Worm (Caenorhabditis elegans) whole organism, L4/young adult: ENCODE results near the gene F54E2.5.

Experiments used
- W03F9.2 ChIP-seq: fragments of 150-350 bp; optimal IDR thresholded peaks from 2 replicates; lab custom pipeline; 2014; ENCODE audit warnings: missing biosample characterization, missing genetic modification characterization
- dao-5 ChIP-seq: sonication (generic microtip); optimal IDR thresholded peaks from 2 replicates; lab custom pipeline; 2016; ENCODE audit warnings: missing genotype, missing genetic modification characterization, moderate library complexity, missing compliant biosample characterization
- him-1 ChIP-seq: sonication (generic microtip); optimal IDR thresholded peaks from 2 replicates; lab custom pipeline; 2016; ENCODE audit warnings: missing genotype, missing genetic modification reagents, missing genetic modification characterization, missing compliant biosample characterization

Gene F54E2.5

ce11 chrV:2826815-2827214, 11.0 kb upstream of the F54E2.5 start, which contains the start of gene T03D3.5:
T03D3.5 (minus strand) TSS chrV:2826835.
- no peak for TF ChIP-seq W03F9.2 (tag; lab: Kevin White, UChicago)

ce11 chrV:2825978-2826377, 10.1 kb upstream of the F54E2.5 start:
- TF ChIP-seq W03F9.2 (tag; lab: Kevin White, UChicago) (no peak), dao-5 (no peak), him-1 (tag; lab: Kevin White, UChicago) (no peak)

ce11 chrV:2821618-2822272, 5.9 kb upstream of the F54E2.5 start, which contains the start of gene srh-36:
srh-36 (minus strand) TSS chrV:2821668.
- TF ChIP-seq him-1 (tag; lab: Kevin White, UChicago) (no peak), dao-5 (no peak), W03F9.2 (tag; lab: Kevin White, UChicago) (no peak)

ce11 chrV:2818117-2818516, 2.3 kb upstream of the F54E2.5 start, which contains the start of gene srt-34:
srt-34 (minus strand) TSS chrV:2818217.
- TF ChIP-seq him-1 (tag; lab: Kevin White, UChicago) (no peak), W03F9.2 (tag; lab: Kevin White, UChicago) (no peak), dao-5 (no peak)

ce11 chrV:2813856-2814255, 2.0 kb downstream of the F54E2.5 start, which contains the start of gene F54E2.9:
F54E2.9 (minus strand) TSS chrV:2813987.
- TF ChIP-seq dao-5 (no peak), him-1 (tag; lab: Kevin White, UChicago) (no peak), W03F9.2 (tag; lab: Kevin White, UChicago) (no peak)

ce11 chrV:2810164-2810563, 5.7 kb downstream of the F54E2.5 start, which contains the start of gene F54E2.1:
F54E2.1 (plus strand) TSS chrV:2810398.
- TF ChIP-seq dao-5, result no peak
- TF ChIP-seq W03F9.2 (tag; lab: Kevin White, UChicago), result no peak
- no peak for TF ChIP-seq him-1 (tag; lab: Kevin White, UChicago)

ce11 chrV:2809443-2809842, 6.4 kb downstream of the F54E2.5 start:
- no peak for TF ChIP-seq dao-5
- no peak for TF ChIP-seq W03F9.2 (tag; lab: Kevin White, UChicago)
- no peak for TF ChIP-seq him-1 (tag; lab: Kevin White, UChicago)

ce11 chrV:2807760-2808159, 8.1 kb downstream of the F54E2.5 start, which contains the start of gene ketn-1:
ketn-1 (minus strand) TSS chrV:2807860.
- TF ChIP-seq him-1 (tag; lab: Kevin White, UChicago), result no peak

- TF ChIP-seq him-1 (tag; lab: Kevin White, UChicago) (no peak), W03F9.2 (tag; lab: Kevin White, UChicago) (no peak), dao-5 (no peak)
Measured at ce11 chrV:2803258-2803657, 12.6 kb downstream of the F54E2.5 start.

ce11 chrV:2801955-2802354, 13.9 kb downstream of the F54E2.5 start:
- TF ChIP-seq him-1 (tag; lab: Kevin White, UChicago) (no peak), W03F9.2 (tag; lab: Kevin White, UChicago) (no peak), dao-5 (no peak)

- TF ChIP-seq W03F9.2 (tag; lab: Kevin White, UChicago), result no peak
- no peak for TF ChIP-seq him-1 (tag; lab: Kevin White, UChicago)
- TF ChIP-seq dao-5, result no peak
Measured at ce11 chrV:2800676-2801075, 15.2 kb downstream of the F54E2.5 start.

- TF ChIP-seq dao-5 (no peak), W03F9.2 (tag; lab: Kevin White, UChicago) (no peak), him-1 (tag; lab: Kevin White, UChicago) (no peak)
Measured at ce11 chrV:2799172-2799869, 16.5 kb downstream of the F54E2.5 start.

ce11 chrV:2795998-2796397, 19.9 kb downstream of the F54E2.5 start, which contains the start of gene F54E2.2:
F54E2.2 (plus strand) TSS chrV:2796298.
- TF ChIP-seq W03F9.2 (tag; lab: Kevin White, UChicago), result no peak

- no peak for TF ChIP-seq W03F9.2 (tag; lab: Kevin White, UChicago)
- no peak for TF ChIP-seq him-1 (tag; lab: Kevin White, UChicago)
- no peak for TF ChIP-seq dao-5
Measured at ce11 chrV:2792958-2793357, 22.9 kb downstream of the F54E2.5 start.
